Fruit fly (Drosophila melanogaster) whole organism, embryonic: ENCODE measurements around the gene Zaf1.

ENCODE experiments used
- ATbp ChIP-seq: fragments of 200-800 bp; sonication (Bioruptor generic); optimal IDR thresholded peaks from 2 replicates; lab custom pipeline; 2017; ENCODE audit warnings: missing biosample characterization, mild to moderate bottlenecking, missing genetic modification characterization, missing genetic modification reagents
- CG10959 ChIP-seq: fragments of 200-800 bp; sonication (Bioruptor generic); IDR thresholded peaks from 2 replicates; pipeline ENCODE4 v1.3.6; 2022; ENCODE audit warnings: missing biosample characterization, missing genetic modification characterization
- CG11398 ChIP-seq: fragments of 200-800 bp; sonication (Bioruptor generic); optimal IDR thresholded peaks from 2 replicates; lab custom pipeline; 2016; ENCODE audit warnings: missing biosample characterization, missing genetic modification characterization
- CG12942 ChIP-seq: fragments of 200-800 bp; sonication (Bioruptor generic); optimal IDR thresholded peaks from 3 replicates; lab custom pipeline; 2016; ENCODE audit warnings: missing biosample characterization, missing genetic modification characterization
- CG16779 ChIP-seq: fragments of 200-800 bp; sonication (Bioruptor generic); IDR thresholded peaks from 2 replicates; pipeline ENCODE4 v1.3.6; 2022; ENCODE audit warnings: missing biosample characterization, missing genetic modification characterization
- CG17328 ChIP-seq: fragments of 200-800 bp; sonication (Bioruptor generic); IDR thresholded peaks from 2 replicates; pipeline ENCODE4 v1.3.6; 2022; ENCODE audit warnings: missing biosample characterization, missing genetic modification characterization
- CG2712 ChIP-seq: fragments of 200-800 bp; optimal IDR thresholded peaks from 3 replicates; lab custom pipeline; 2019; ENCODE audit warnings: missing biosample characterization, mild to moderate bottlenecking, missing genetic modification characterization, moderate library complexity
- CG32767 ChIP-seq: fragments of 200-800 bp; sonication (Bioruptor generic); IDR thresholded peaks from 2 replicates; pipeline ENCODE4 v1.3.6; 2022; ENCODE audit warnings: missing biosample characterization, missing genetic modification characterization
- CG6175 ChIP-seq: fragments of 200-800 bp; sonication (Bioruptor generic); IDR thresholded peaks from 3 replicates; pipeline ENCODE4 v1.3.6; 2022; ENCODE audit warnings: missing biosample characterization, missing genetic modification characterization
- CG6791 ChIP-seq: fragments of 200-800 bp; sonication (Bioruptor generic); IDR thresholded peaks from 3 replicates; pipeline ENCODE4 v1.3.6; 2022; ENCODE audit warnings: missing biosample characterization, missing genetic modification characterization; ENCODE audit not compliant: partially characterized antibody
- CG7271 ChIP-seq: fragments of 200-800 bp; sonication (Bioruptor generic); optimal IDR thresholded peaks from 2 replicates; lab custom pipeline; 2018; ENCODE audit warnings: missing biosample characterization, mild to moderate bottlenecking, missing genetic modification characterization, moderate library complexity
- CG7928 ChIP-seq: fragments of 200-800 bp; sonication (Bioruptor generic); optimal IDR thresholded peaks from 2 replicates; lab custom pipeline; 2017; ENCODE audit warnings: missing biosample characterization, mild to moderate bottlenecking, missing genetic modification characterization
- CG8359 ChIP-seq: fragments of 200-800 bp; sonication (Bioruptor generic); optimal IDR thresholded peaks from 2 replicates; lab custom pipeline; 2017; ENCODE audit warnings: missing biosample characterization, mild to moderate bottlenecking, missing genetic modification characterization, borderline replicate concordance
- CG8924 ChIP-seq: fragments of 200-800 bp; optimal IDR thresholded peaks from 3 replicates; lab custom pipeline; 2019; ENCODE audit warnings: missing biosample characterization, mild to moderate bottlenecking, missing genetic modification characterization, moderate library complexity
- Chrac-16 ChIP-seq: fragments of 200-800 bp; sonication (Bioruptor generic); optimal IDR thresholded peaks from 3 replicates; lab custom pipeline; 2016; ENCODE audit warnings: missing biosample characterization, missing genetic modification characterization
- D19A ChIP-seq: fragments of 200-800 bp; optimal IDR thresholded peaks from 3 replicates; lab custom pipeline; 2019; ENCODE audit warnings: missing biosample characterization, mild to moderate bottlenecking, missing genetic modification characterization, moderate library complexity
- Doc2 ChIP-seq: fragments of 200-800 bp; sonication (Bioruptor generic); IDR thresholded peaks from 2 replicates; pipeline ENCODE4 v1.3.6; 2022; ENCODE audit warnings: missing biosample characterization, missing genetic modification characterization
- E2f2 ChIP-seq: fragments of 200-800 bp; sonication (Bioruptor generic); IDR thresholded peaks from 2 replicates; pipeline ENCODE4 v1.3.6; 2022; ENCODE audit warnings: missing biosample characterization, missing genetic modification characterization
- Ets65A ChIP-seq: fragments of 200-800 bp; sonication (Bioruptor generic); peaks from one replicate; lab custom pipeline; 2016; ENCODE audit warnings: missing biosample characterization, missing genetic modification characterization
- Gsc ChIP-seq: fragments of 200-800 bp; sonication (Bioruptor generic); IDR thresholded peaks from 2 replicates; pipeline ENCODE4 v1.3.6; 2022; ENCODE audit warnings: missing biosample characterization, missing genetic modification characterization
- HmgZ ChIP-seq: fragments of 200-800 bp; sonication (Bioruptor generic); optimal IDR thresholded peaks from 2 replicates; lab custom pipeline; 2018; ENCODE audit warnings: missing biosample characterization, mild to moderate bottlenecking, missing genetic modification characterization
- Lhr ChIP-seq: fragments of 200-800 bp; sonication (Bioruptor generic); optimal IDR thresholded peaks from 3 replicates; lab custom pipeline; 2017; ENCODE audit warnings: mild to moderate bottlenecking, missing biosample characterization, missing genetic modification reagents, missing genetic modification characterization
- NC2β ChIP-seq: fragments of 200-800 bp; sonication (Bioruptor generic); optimal IDR thresholded peaks from 2 replicates; lab custom pipeline; 2016; ENCODE audit warnings: missing biosample characterization, missing genetic modification characterization
- Oli ChIP-seq: fragments of 200-800 bp; sonication (Bioruptor generic); optimal IDR thresholded peaks from 2 replicates; lab custom pipeline; 2018; ENCODE audit warnings: missing biosample characterization, mild to moderate bottlenecking, missing genetic modification characterization, moderate library complexity
- PHDP ChIP-seq: fragments of 200-800 bp; sonication (Bioruptor generic); optimal IDR thresholded peaks from 3 replicates; lab custom pipeline; 2018; ENCODE audit warnings: missing biosample characterization, mild to moderate bottlenecking, missing genetic modification characterization, moderate library complexity
- Rx ChIP-seq: fragments of 200-800 bp; sonication (Bioruptor generic); IDR thresholded peaks from 2 replicates; pipeline ENCODE4 v1.3.6; 2022; ENCODE audit warnings: missing biosample characterization, missing genetic modification characterization
- Scr ChIP-seq: fragments of 200-800 bp; sonication (Bioruptor generic); IDR thresholded peaks from 2 replicates; pipeline ENCODE4 v1.3.6; 2022; ENCODE audit warnings: missing biosample characterization, missing genetic modification characterization; ENCODE audit not compliant: partially characterized antibody
- Sin3A ChIP-seq: fragments of >200 bp; optimal IDR thresholded peaks from 2 replicates; lab custom pipeline; 2018
- ac ChIP-seq: fragments of 200-800 bp; sonication (Bioruptor generic); optimal IDR thresholded peaks from 3 replicates; lab custom pipeline; 2017; ENCODE audit warnings: missing biosample characterization, mild to moderate bottlenecking, missing genetic modification characterization
- ash1 ChIP-seq: fragments of 200-800 bp; sonication (Bioruptor generic); optimal IDR thresholded peaks from 2 replicates; lab custom pipeline; 2018; ENCODE audit warnings: missing biosample characterization, mild to moderate bottlenecking, missing genetic modification characterization
- bbx ChIP-seq: fragments of 200-800 bp; sonication (Bioruptor generic); IDR thresholded peaks from 2 replicates; pipeline ENCODE4 v1.3.6; 2022; ENCODE audit warnings: missing biosample characterization, missing genetic modification characterization; ENCODE audit not compliant: partially characterized antibody
- crp ChIP-seq, 2 experiments: fragments of 200-800 bp; sonication (Bioruptor generic); optimal IDR thresholded peaks; 2 replicates in 1 of 2; 3 replicates in 1 of 2; lab custom pipeline; 2017; ENCODE audit warnings: missing biosample characterization in 2 of 2, missing genetic modification characterization in 2 of 2, mild to moderate bottlenecking in 1 of 2, moderate library complexity in 1 of 2
- ems ChIP-seq: fragments of 200-800 bp; sonication (Bioruptor generic); optimal IDR thresholded peaks from 3 replicates; lab custom pipeline; 2016; ENCODE audit warnings: missing biosample characterization, missing genetic modification characterization
- ewg ChIP-seq: fragments of 200-800 bp; sonication (Bioruptor generic); optimal IDR thresholded peaks from 3 replicates; lab custom pipeline; 2017; ENCODE audit warnings: mild to moderate bottlenecking, missing biosample characterization, missing genetic modification reagents, missing genetic modification characterization
- gt ChIP-seq: fragments of 200-800 bp; sonication (Bioruptor generic); IDR thresholded peaks from 2 replicates; pipeline ENCODE4 v1.3.6; 2022; ENCODE audit warnings: missing biosample characterization, missing genetic modification characterization
- ham ChIP-seq: fragments of 200-800 bp; sonication (Bioruptor generic); IDR thresholded peaks from 2 replicates; pipeline ENCODE4 v1.3.6; 2022; ENCODE audit warnings: missing biosample characterization, missing genetic modification characterization
- hbn ChIP-seq: fragments of 200-800 bp; sonication (Bioruptor generic); IDR thresholded peaks from 2 replicates; pipeline ENCODE4 v1.3.6; 2022; ENCODE audit warnings: missing biosample characterization, missing genetic modification characterization; ENCODE audit not compliant: partially characterized antibody
- lmd ChIP-seq: fragments of 200-800 bp; sonication (Bioruptor generic); IDR thresholded peaks from 2 replicates; pipeline ENCODE4 v1.3.6; 2022; ENCODE audit warnings: missing biosample characterization, missing genetic modification characterization
- org-1 ChIP-seq: fragments of 200-800 bp; sonication (Bioruptor generic); optimal IDR thresholded peaks from 2 replicates; lab custom pipeline; 2017; ENCODE audit warnings: missing biosample characterization, missing genetic modification characterization
- pb ChIP-seq: fragments of 200-800 bp; sonication (Bioruptor generic); optimal IDR thresholded peaks from 3 replicates; lab custom pipeline; 2016; ENCODE audit warnings: missing biosample characterization, missing genetic modification characterization
- pzg ChIP-seq: fragments of 200-800 bp; sonication (Bioruptor generic); optimal IDR thresholded peaks from 3 replicates; lab custom pipeline; 2018; ENCODE audit warnings: missing biosample characterization, mild to moderate bottlenecking, missing genetic modification characterization, moderate library complexity
- scrt ChIP-seq: fragments of 200-800 bp; sonication (Bioruptor generic); optimal IDR thresholded peaks from 2 replicates; lab custom pipeline; 2018; ENCODE audit warnings: missing biosample characterization, mild to moderate bottlenecking, missing genetic modification characterization, moderate library complexity
- sd ChIP-seq: fragments of 200-800 bp; sonication (Bioruptor generic); optimal IDR thresholded peaks from 3 replicates; lab custom pipeline; 2018; ENCODE audit warnings: missing biosample characterization, mild to moderate bottlenecking, missing genetic modification characterization, moderate library complexity
- slou ChIP-seq: fragments of 200-800 bp; sonication (Bioruptor generic); optimal IDR thresholded peaks from 3 replicates; lab custom pipeline; 2016; ENCODE audit warnings: missing biosample characterization, missing genetic modification characterization
- slp2 ChIP-seq: fragments of 200-800 bp; sonication (Bioruptor generic); optimal IDR thresholded peaks from 2 replicates; lab custom pipeline; 2016; ENCODE audit warnings: missing biosample characterization, missing genetic modification characterization
- so ChIP-seq: fragments of 200-800 bp; sonication (Bioruptor generic); IDR thresholded peaks from 3 replicates; pipeline ENCODE4 v1.3.6; 2022; ENCODE audit warnings: missing biosample characterization, missing genetic modification characterization
- sob ChIP-seq: fragments of 200-800 bp; sonication (Bioruptor generic); IDR thresholded peaks from 2 replicates; pipeline ENCODE4 v1.3.6; 2022; ENCODE audit warnings: missing biosample characterization, missing genetic modification characterization
- tin ChIP-seq: fragments of 200-800 bp; sonication (Bioruptor generic); optimal IDR thresholded peaks from 3 replicates; lab custom pipeline; 2016; ENCODE audit warnings: missing biosample characterization, missing genetic modification characterization
- trem ChIP-seq: fragments of 200-800 bp; optimal IDR thresholded peaks from 3 replicates; lab custom pipeline; 2019; ENCODE audit warnings: missing biosample characterization, mild to moderate bottlenecking, missing genetic modification characterization, moderate library complexity
- wdn ChIP-seq: fragments of 200-800 bp; sonication (Bioruptor generic); IDR thresholded peaks from 2 replicates; pipeline ENCODE4 v1.3.6; 2022; ENCODE audit warnings: missing biosample characterization, missing genetic modification characterization

Zaf1 gene

DNA sequence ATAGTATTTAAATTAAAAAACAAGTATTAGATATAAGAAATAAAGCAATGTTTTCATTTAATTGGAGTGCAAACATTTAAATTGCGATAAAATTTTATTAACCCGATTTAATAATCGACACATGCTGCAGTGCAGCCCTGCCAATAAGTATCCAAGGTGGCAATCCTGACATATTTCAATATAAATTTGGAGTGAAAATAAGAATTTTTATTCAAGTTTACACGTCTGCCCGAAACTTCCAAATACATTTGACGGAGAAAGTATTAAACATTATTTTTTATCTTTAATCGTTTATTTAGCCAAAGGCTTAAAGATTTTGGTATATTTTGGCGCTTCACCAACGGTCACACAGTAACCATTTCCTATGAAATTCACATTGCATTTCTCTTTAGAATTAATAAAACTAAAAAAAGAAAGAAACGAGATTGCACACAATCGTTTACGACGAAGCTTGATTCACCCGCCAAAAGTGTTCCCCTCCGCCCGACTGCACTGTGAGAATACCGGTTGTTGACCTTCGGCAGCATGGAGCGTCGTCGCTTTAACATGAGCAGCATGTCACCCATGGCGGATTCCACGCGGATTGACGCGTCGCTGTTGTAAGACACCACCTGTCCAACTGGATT lies 3.1 kb upstream of the Zaf1 start, which contains the start of gene CG14712 (continued):
- no peak for TF ChIP-seq PHDP
- TF ChIP-seq slp2 (GFP tag; lab: Kevin White, UChicago) = no peak
- no peak for TF ChIP-seq gt (GFP tag; lab: Robert Waterston, UW)
- no peak for TF ChIP-seq ATbp (GFP tag; lab: Kevin White, UChicago)
- peak; percentile 59 for TF ChIP-seq Scr (GFP tag; lab: Robert Waterston, UW)
- TF ChIP-seq tin (GFP tag; lab: Kevin White, UChicago) = no peak
- TF ChIP-seq Oli (tag; lab: Kevin White, UChicago) = no peak
- peak; percentile 48; the same call in 1 of the 2 replicates for TF ChIP-seq hbn (GFP tag; lab: Robert Waterston, UW)
- no peak for TF ChIP-seq CG32767
- TF ChIP-seq slou (GFP tag; lab: Kevin White, UChicago) = no peak
- no peak for TF ChIP-seq Gsc (GFP tag; lab: Robert Waterston, UW)
- TF ChIP-seq CG7271 (tag; lab: Kevin White, UChicago) = no peak
- TF ChIP-seq CG10959 (GFP tag; lab: Robert Waterston, UW) = no peak
- 0 out of 3 replicates have a peak, but pooled peaks have one; percentile 40 for TF ChIP-seq CG6791 (GFP tag; lab: Robert Waterston, UW)
- peak; percentile 89 for TF ChIP-seq pzg
- peak; percentile 2 for TF ChIP-seq NC2β (GFP tag; lab: Kevin White, UChicago)
- TF ChIP-seq CG2712 = peak; percentile 68
- 0 out of 2 replicates have a peak, but pooled peaks have one; percentile 10 for TF ChIP-seq sob (GFP tag; lab: Robert Waterston, UW)
- no peak for TF ChIP-seq so (GFP tag; lab: Robert Waterston, UW)
- TF ChIP-seq scrt (GFP tag; lab: Kevin White, UChicago) = no peak
- TF ChIP-seq ems (GFP tag; lab: Kevin White, UChicago) = peak; percentile 7
- TF ChIP-seq wdn (GFP tag; lab: Robert Waterston, UW) = no peak
- TF ChIP-seq, all 482 proteins: peak for 101

DNA sequence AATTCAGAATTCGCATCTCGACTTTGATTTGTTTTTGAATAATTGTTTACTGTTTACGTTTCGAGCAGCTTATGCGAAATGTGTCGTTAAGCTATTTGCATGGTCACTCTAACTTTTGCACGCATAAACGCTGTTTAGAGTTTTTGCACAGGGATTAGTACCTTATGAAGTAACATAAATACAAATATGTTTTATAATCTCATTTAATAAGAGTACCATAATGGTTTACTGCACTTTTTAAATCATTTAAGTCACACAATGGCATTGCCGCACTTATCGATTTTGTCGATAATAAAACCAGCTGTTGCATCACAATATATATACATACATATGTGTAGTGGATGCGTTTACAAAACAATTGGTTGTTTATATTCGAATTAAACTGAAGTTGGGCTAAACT lies 1.1 kb upstream of the Zaf1 start, which contains the start of the genes CG6813 and CG18764:
Gene CG6813 (minus strand): TSS at position 68 of the 400 bp plus-strand sequence.
Gene CG18764 (plus strand): TSS at position 319 of the 400 bp plus-strand sequence.
- no peak for TF ChIP-seq pb (GFP tag; lab: Kevin White, UChicago)
- TF ChIP-seq hbn (GFP tag; lab: Robert Waterston, UW) = peak; percentile 28; the same call in 1 of the 2 replicates
- no peak for TF ChIP-seq CG6175 (GFP tag; lab: Robert Waterston, UW)
- no peak for TF ChIP-seq CG17328 (GFP tag; lab: Robert Waterston, UW)
- no peak for TF ChIP-seq HmgZ (tag; lab: Kevin White, UChicago)
- no peak for TF ChIP-seq ac (GFP tag; lab: Kevin White, UChicago)
- TF ChIP-seq crp (GFP tag; optimal IDR thresholded peaks at IDR 0.05; lab: Kevin White, UChicago) = peak; percentile 21 to 82
- TF ChIP-seq ham (GFP tag; lab: Robert Waterston, UW) = no peak
- TF ChIP-seq Lhr (GFP tag; lab: Kevin White, UChicago) = no peak
- TF ChIP-seq Rx (GFP tag; lab: Robert Waterston, UW) = no peak
- peak; percentile 21 for TF ChIP-seq trem (tag; lab: Kevin White, UChicago)
- TF ChIP-seq ash1 = no peak
- TF ChIP-seq org-1 (GFP tag; lab: Kevin White, UChicago) = no peak
- TF ChIP-seq Chrac-16 (GFP tag; lab: Kevin White, UChicago) = no peak
- TF ChIP-seq CG7928 = no peak
- peak; percentile 55 for TF ChIP-seq E2f2 (GFP tag; lab: Robert Waterston, UW)
- no peak for TF ChIP-seq CG8359 (GFP tag; lab: Kevin White, UChicago)
- TF ChIP-seq Doc2 (GFP tag; lab: Robert Waterston, UW) = no peak
- no peak for TF ChIP-seq lmd
- TF ChIP-seq pzg = peak; percentile 38
- no peak for TF ChIP-seq CG16779 (GFP tag; lab: Robert Waterston, UW)
- no peak for TF ChIP-seq D19A (tag; lab: Kevin White, UChicago)
- no peak for TF ChIP-seq ewg (GFP tag; lab: Kevin White, UChicago)
- TF ChIP-seq CG11398 (GFP tag; lab: Kevin White, UChicago) = no peak
- no peak for TF ChIP-seq CG8924 (tag; lab: Kevin White, UChicago)
- TF ChIP-seq Ets65A (GFP tag; lab: Kevin White, UChicago) = peak; percentile 55
- no peak for TF ChIP-seq Sin3A (lab: Kevin White, UChicago)
- no peak for TF ChIP-seq CG12942
- no peak for TF ChIP-seq bbx (GFP tag; lab: Robert Waterston, UW)
- TF ChIP-seq sd = no peak
